Fruit fly (Drosophila melanogaster): Measurements from ENCODE around the gene RYa-R.

Gene RYa-R

dm6 chr3R:26958314-26958979, 38.3 kb upstream of the RYa-R start, which contains the start of gene CG6330:
Gene CG6330 (minus strand): TSS chr3R:26958491.
- TF ChIP-seq scrt (GFP tag; optimal IDR thresholded peaks at IDR 0.05), result peak; percentile 75
- TF ChIP-seq CG18599 (GFP tag; optimal IDR thresholded peaks at IDR 0.05), result peak; percentile 25
- TF ChIP-seq chinmo (GFP tag; IDR thresholded peaks at IDR 0.05; ENCODE audit: partially characterized antibody), result 0 out of 4 replicates have a peak, but pooled peaks have one; percentile 57
- TF ChIP-seq Bgb (GFP tag; IDR thresholded peaks at IDR 0.05; ENCODE audit: partially characterized antibody), result peak; percentile 38; the same call in 1 of the 2 replicates
- TF ChIP-seq CG10366 (GFP tag; IDR thresholded peaks at IDR 0.05), result no peak
- no peak for TF ChIP-seq tx (GFP tag; optimal IDR thresholded peaks at IDR 0.05)
- peak; percentile 60 for TF ChIP-seq Med (GFP tag)
- TF ChIP-seq CG3995 (GFP tag; optimal IDR thresholded peaks at IDR 0.05), result peak; percentile 63
- peak; percentile 54 for TF ChIP-seq Deaf1 (tag; optimal IDR thresholded peaks at IDR 0.05)
- no peak for TF ChIP-seq CG13894 (tag; optimal IDR thresholded peaks at IDR 0.05)
- TF ChIP-seq CG12769 (tag; optimal IDR thresholded peaks at IDR 0.05), result peak; percentile 42
- TF ChIP-seq so (GFP tag; IDR thresholded peaks at IDR 0.05), result 0 out of 3 replicates have a peak, but pooled peaks have one; percentile 27
- TF ChIP-seq Fer1 (GFP tag; optimal IDR thresholded peaks at IDR 0.05), result peak; percentile 32
- peak; percentile 26 for TF ChIP-seq CG17385 (GFP tag; optimal IDR thresholded peaks at IDR 0.05)
- TF ChIP-seq Hand (GFP tag; optimal IDR thresholded peaks at IDR 0.05), result peak; percentile 6
- TF ChIP-seq CG7372 (GFP tag; IDR thresholded peaks at IDR 0.05), result peak; percentile 87
- TF ChIP-seq amos (GFP tag; IDR thresholded peaks at IDR 0.05; ENCODE audit: partially characterized antibody), result peak; percentile 18; the same call in 1 of the 2 replicates
- peak; percentile 49; the same call in 1 of the 2 replicates for TF ChIP-seq onecut (GFP tag; IDR thresholded peaks at IDR 0.05)
- peak; percentile 27 for TF ChIP-seq cwo (GFP tag; optimal IDR thresholded peaks at IDR 0.05)
- peak; percentile 87 for TF ChIP-seq abd-A (tag; optimal IDR thresholded peaks at IDR 0.05)
- peak in 1 of 2 experiments; percentile 28 for TF ChIP-seq Trl (optimal IDR thresholded peaks at IDR 0.05)
- no peak for TF ChIP-seq Trl (GFP tag; optimal IDR thresholded peaks at IDR 0.05)
- peak; percentile 92 for TF ChIP-seq z (GFP tag; IDR thresholded peaks at IDR 0.05)
- peak; percentile 40; the same call in 1 of the 3 replicates for TF ChIP-seq zen2 (GFP tag; IDR thresholded peaks at IDR 0.05; ENCODE audit: partially characterized antibody)
- TF ChIP-seq Ets65A (GFP tag), result peak; percentile 5
- TF ChIP-seq CG13123 (GFP tag; optimal IDR thresholded peaks at IDR 0.05), result no peak
- no peak for TF ChIP-seq CG4854 (GFP tag; optimal IDR thresholded peaks at IDR 0.05)
- no peak for TF ChIP-seq D19A (tag; optimal IDR thresholded peaks at IDR 0.05)
- peak; percentile 14 for TF ChIP-seq Jarid2 (GFP tag; optimal IDR thresholded peaks at IDR 0.05)
- TF ChIP-seq CG3407 (GFP tag; optimal IDR thresholded peaks at IDR 0.05), result no peak

dm6 chr3R:26960496-26960895, 36.3 kb upstream of the RYa-R start:
- TF ChIP-seq crol (GFP tag; IDR thresholded peaks at IDR 0.05) (peak; percentile 30; the same call in 1 of the 2 replicates), CG9797 (GFP tag; optimal IDR thresholded peaks at IDR 0.05) (no peak), CG1792 (GFP tag; optimal IDR thresholded peaks at IDR 0.05) (no peak), danr (GFP tag; IDR thresholded peaks at IDR 0.05) (no peak), H2.0 (GFP tag; IDR thresholded peaks at IDR 0.05) (no peak), CG9932 (GFP tag; IDR thresholded peaks at IDR 0.05) (peak; percentile 35; the same call in 1 of the 2 replicates), PHDP (tag; optimal IDR thresholded peaks at IDR 0.05) (no peak), CoRest (tag; optimal IDR thresholded peaks at IDR 0.05) (no peak), zfh2 (GFP tag; optimal IDR thresholded peaks at IDR 0.05) (no peak), Kr (GFP tag; optimal IDR thresholded peaks at IDR 0.05) (no peak), CG2678 (tag; optimal IDR thresholded peaks at IDR 0.05) (no peak), Med (GFP tag) (peak; percentile 28), CG13123 (GFP tag; optimal IDR thresholded peaks at IDR 0.05) (no peak), CG8089 (GFP tag; optimal IDR thresholded peaks at IDR 0.05) (no peak), inv (GFP tag; IDR thresholded peaks at IDR 0.05; ENCODE audit: partially characterized antibody) (no peak), Doc3 (GFP tag; IDR thresholded peaks at IDR 0.05; ENCODE audit: partially characterized antibody) (no peak), HLHmδ (GFP tag; optimal IDR thresholded peaks at IDR 0.05) (no peak), Dad (GFP tag; optimal IDR thresholded peaks at IDR 0.05) (peak; percentile 33), pita (GFP tag; optimal IDR thresholded peaks at IDR 0.05) (no peak), nom (GFP tag; optimal IDR thresholded peaks at IDR 0.05) (no peak), NFAT (GFP tag; IDR thresholded peaks at IDR 0.05) (0 out of 2 replicates have a peak, but pooled peaks have one; percentile 28), Awh (GFP tag; IDR thresholded peaks at IDR 0.05) (0 out of 2 replicates have a peak, but pooled peaks have one; percentile 26)

All from whole organism, embryonic.